Worm (Caenorhabditis elegans) whole organism, L4 larva: Measurements from ENCODE around the gene srb-11.

ENCODE experiments used
- F26F4.8 ChIP-seq: fragments of 200-800 bp; sonication (Bioruptor generic); conservative IDR thresholded peaks from 2 replicates; pipeline ENCODE4 v1.3.6; 2022; ENCODE audit warnings: missing genetic modification characterization, missing compliant biosample characterization
- F44E2.7 ChIP-seq: fragments of 200-800 bp; sonication (Bioruptor generic); IDR thresholded peaks from 2 replicates; pipeline ENCODE4 v2.1.2; 2022; ENCODE audit warnings: missing genetic modification characterization, missing compliant biosample characterization
- F49E8.2 ChIP-seq: sonication (generic microtip); optimal IDR thresholded peaks from 2 replicates; lab custom pipeline; 2016; ENCODE audit warnings: missing compliant biosample characterization, mild to moderate bottlenecking, missing genetic modification characterization, borderline replicate concordance
- T20F7.1 ChIP-seq: fragments of 200-800 bp; sonication (Bioruptor generic); optimal IDR thresholded peaks from 2 replicates; lab custom pipeline; 2018; ENCODE audit warnings: mild to moderate bottlenecking, missing genetic modification characterization, missing compliant biosample characterization
- Y105C5A.15 ChIP-seq: fragments of 200-800 bp; sonication (Bioruptor generic); IDR thresholded peaks from 2 replicates; pipeline ENCODE4 v1.3.6; 2022; ENCODE audit warnings: missing genetic modification characterization, missing compliant biosample characterization
- Y5F2A.4 ChIP-seq: fragments of 200-800 bp; sonication (Bioruptor generic); optimal IDR thresholded peaks from 2 replicates; lab custom pipeline; 2018; ENCODE audit warnings: mild to moderate bottlenecking, missing genetic modification characterization, missing compliant biosample characterization
- ZK546.5 ChIP-seq, 2 experiments: sonication (generic microtip); optimal IDR thresholded peaks; 2 replicates each; lab custom pipeline; 2017; ENCODE audit warnings: missing biosample characterization in 2 of 2, missing genetic modification characterization in 2 of 2
- aly-2 ChIP-seq: sonication (generic microtip); optimal IDR thresholded peaks from 2 replicates; lab custom pipeline; 2018; ENCODE audit warnings: missing biosample characterization, missing genetic modification characterization
- ceh-44 ChIP-seq: fragments of 200-800 bp; sonication (Bioruptor generic); IDR thresholded peaks from 2 replicates; pipeline ENCODE4 v1.3.6; 2022; ENCODE audit warnings: missing genetic modification reagents, missing genetic modification characterization, missing compliant biosample characterization
- ces-1 ChIP-seq: fragments of 150-350 bp; sonication (generic microtip); optimal IDR thresholded peaks from 4 replicates; lab custom pipeline; 2014; ENCODE audit warnings: missing biosample characterization, missing genetic modification reagents, missing genetic modification characterization
- cey-2 ChIP-seq: sonication (generic microtip); optimal IDR thresholded peaks from 3 replicates; lab custom pipeline; 2017; ENCODE audit warnings: missing genetic modification characterization, mild to moderate bottlenecking, missing compliant biosample characterization, antibody characterized with exemption, borderline replicate concordance; ENCODE audit not compliant: insufficient read depth
- ctbp-1 ChIP-seq: fragments of 200-800 bp; sonication (Bioruptor generic); IDR thresholded peaks from 2 replicates; pipeline ENCODE4 v1.3.6; 2022; ENCODE audit warnings: missing genetic modification reagents, missing genetic modification characterization, missing compliant biosample characterization
- daf-16 ChIP-seq, 3 experiments: sonication (generic microtip); optimal IDR thresholded peaks; 2 replicates each; lab custom pipeline; 2016 to 2017; ENCODE audit warnings: missing genetic modification characterization in 3 of 3, missing genetic modification reagents in 3 of 3, mild to moderate bottlenecking in 2 of 3, missing compliant biosample characterization in 2 of 3, missing biosample characterization in 1 of 3, moderate library complexity in 1 of 3
- dmd-6 ChIP-seq: fragments of 200-800 bp; sonication (Bioruptor generic); IDR thresholded peaks from 2 replicates; pipeline ENCODE4 v1.3.6; 2022; ENCODE audit warnings: missing genetic modification reagents, missing genetic modification characterization, missing compliant biosample characterization
- duxl-1 ChIP-seq: sonication (generic microtip); optimal IDR thresholded peaks from 2 replicates; lab custom pipeline; 2016; ENCODE audit warnings: mild to moderate bottlenecking, missing genetic modification characterization, moderate library complexity, missing compliant biosample characterization; ENCODE audit not compliant: poor library complexity
- dve-1 ChIP-seq: sonication (generic microtip); optimal IDR thresholded peaks from 2 replicates; lab custom pipeline; 2017; ENCODE audit warnings: antibody characterized with exemption, mild to moderate bottlenecking, missing genetic modification characterization, missing compliant biosample characterization; ENCODE audit not compliant: insufficient read depth
- egl-27 ChIP-seq: sonication (generic microtip); optimal IDR thresholded peaks from 3 replicates; lab custom pipeline; 2017; ENCODE audit warnings: missing biosample characterization, missing genetic modification reagents, missing genetic modification characterization
- hif-1 ChIP-seq, 2 experiments: sonication (generic microtip); optimal IDR thresholded peaks; 2 replicates each; lab custom pipeline; 2016 to 2017; ENCODE audit warnings: missing compliant biosample characterization in 2 of 2, missing genetic modification characterization in 2 of 2, missing genetic modification reagents in 2 of 2, missing genotype in 2 of 2, mild to moderate bottlenecking in 1 of 2
- hlh-11 ChIP-seq: fragments of 200-800 bp; sonication (Bioruptor generic); optimal IDR thresholded peaks from 2 replicates; lab custom pipeline; 2018; ENCODE audit warnings: mild to moderate bottlenecking, missing genetic modification characterization, missing compliant biosample characterization
- hlh-30 ChIP-seq: sonication (generic microtip); optimal IDR thresholded peaks from 2 replicates; lab custom pipeline; 2017; ENCODE audit warnings: antibody characterized with exemption, mild to moderate bottlenecking, missing genetic modification characterization, missing compliant biosample characterization; ENCODE audit not compliant: insufficient read depth
- lim-7 ChIP-seq: fragments of 200-800 bp; sonication (Bioruptor generic); IDR thresholded peaks from 2 replicates; pipeline ENCODE4 v1.3.6; 2022; ENCODE audit warnings: missing genetic modification characterization, missing compliant biosample characterization
- lin-13 ChIP-seq: fragments of 150-350 bp; optimal IDR thresholded peaks from 2 replicates; lab custom pipeline; 2014; ENCODE audit warnings: missing biosample characterization, missing genetic modification reagents, missing genetic modification characterization
- lin-15B ChIP-seq: fragments of 150-350 bp; sonication (generic microtip); optimal IDR thresholded peaks from 3 replicates; lab custom pipeline; 2014; ENCODE audit warnings: missing biosample characterization, missing genetic modification characterization
- lin-29 ChIP-seq: fragments of 200-800 bp; sonication (Bioruptor generic); IDR thresholded peaks from 2 replicates; pipeline ENCODE4 v1.3.6; 2022; ENCODE audit warnings: missing genetic modification reagents, missing genetic modification characterization, missing compliant biosample characterization
- lin-39 ChIP-seq: fragments of 150-350 bp; optimal IDR thresholded peaks from 2 replicates; lab custom pipeline; 2014; ENCODE audit warnings: missing biosample characterization, missing genetic modification reagents, missing genetic modification characterization
- lir-3 ChIP-seq: sonication (generic microtip); optimal IDR thresholded peaks from 2 replicates; lab custom pipeline; 2016; ENCODE audit warnings: mild to moderate bottlenecking, missing genetic modification characterization, missing compliant biosample characterization
- lsy-2 ChIP-seq, 2 experiments: fragments of 150-350 bp in 1 of 2; sonication (generic microtip) in 1 of 2; optimal IDR thresholded peaks; 2 replicates each; lab custom pipeline; 2014 to 2017; ENCODE audit warnings: missing biosample characterization in 2 of 2, missing genetic modification characterization in 2 of 2
- mdt-29 ChIP-seq: fragments of 200-800 bp; sonication (Bioruptor generic); IDR thresholded peaks from 2 replicates; pipeline ENCODE4 v1.3.6; 2022; ENCODE audit warnings: missing genetic modification reagents, missing genetic modification characterization, missing compliant biosample characterization
- mxl-3 ChIP-seq: fragments of 200-800 bp; sonication (Bioruptor generic); optimal IDR thresholded peaks from 2 replicates; lab custom pipeline; 2018; ENCODE audit warnings: mild to moderate bottlenecking, missing genetic modification characterization, missing compliant biosample characterization
- nhr-102 ChIP-seq: sonication (generic microtip); optimal IDR thresholded peaks from 2 replicates; lab custom pipeline; 2016; ENCODE audit warnings: mild to moderate bottlenecking, missing genetic modification characterization, moderate library complexity, missing compliant biosample characterization
- nhr-11 ChIP-seq: fragments of 150-350 bp; optimal IDR thresholded peaks from 2 replicates; lab custom pipeline; 2014; ENCODE audit warnings: missing biosample characterization, missing genetic modification characterization
- nhr-25 ChIP-seq: sonication (generic microtip); optimal IDR thresholded peaks from 2 replicates; lab custom pipeline; 2017; ENCODE audit warnings: missing genetic modification characterization, mild to moderate bottlenecking, missing compliant biosample characterization, antibody characterized with exemption, moderate library complexity, borderline replicate concordance; ENCODE audit not compliant: insufficient read depth
- nhr-28 ChIP-seq: fragments of 150-350 bp; optimal IDR thresholded peaks from 2 replicates; lab custom pipeline; 2014; ENCODE audit warnings: missing biosample characterization, missing genetic modification characterization
- nhr-41 ChIP-seq: fragments of 200-800 bp; sonication (Bioruptor generic); IDR thresholded peaks from 2 replicates; pipeline ENCODE4 v1.3.6; 2022; ENCODE audit warnings: missing genetic modification reagents, missing genetic modification characterization, missing compliant biosample characterization
- nhr-42 ChIP-seq: fragments of 200-800 bp; sonication (Bioruptor generic); IDR thresholded peaks from 2 replicates; pipeline ENCODE4 v1.3.6; 2022; ENCODE audit warnings: missing genetic modification characterization, missing compliant biosample characterization
- nhr-77 ChIP-seq: fragments of 150-350 bp; optimal IDR thresholded peaks from 2 replicates; lab custom pipeline; 2014; ENCODE audit warnings: missing biosample characterization, missing genetic modification characterization
- tag-97 ChIP-seq: fragments of 200-800 bp; sonication (Bioruptor generic); IDR thresholded peaks from 2 replicates; pipeline ENCODE4 v1.3.6; 2022; ENCODE audit warnings: missing genetic modification characterization, missing compliant biosample characterization
- tra-1 ChIP-seq: fragments of 200-800 bp; sonication (Bioruptor generic); IDR thresholded peaks from 2 replicates; pipeline ENCODE4 v1.3.6; 2022; ENCODE audit warnings: missing genetic modification reagents, missing genetic modification characterization, missing compliant biosample characterization
- unc-62 ChIP-seq, 3 experiments: fragments of 150-350 bp in 1 of 3; sonication (generic microtip); optimal IDR thresholded peaks in 2 of 3; peaks in 1 of 3; 1 replicate in 1 of 3; 2 replicates in 2 of 3; lab custom pipeline; 2014 to 2017; ENCODE audit warnings: missing biosample characterization in 3 of 3, missing genetic modification characterization in 3 of 3, missing genetic modification reagents in 3 of 3, missing genotype in 1 of 3
- zag-1 ChIP-seq: fragments of 150-350 bp; optimal IDR thresholded peaks from 2 replicates; lab custom pipeline; 2014; ENCODE audit warnings: missing biosample characterization, missing genetic modification characterization
- zip-11 ChIP-seq: fragments of 200-800 bp; sonication (Bioruptor generic); IDR thresholded peaks from 2 replicates; pipeline ENCODE4 v1.3.6; 2022; ENCODE audit warnings: missing genetic modification characterization, missing compliant biosample characterization
- ztf-7 ChIP-seq: fragments of 150-350 bp; optimal IDR thresholded peaks from 2 replicates; lab custom pipeline; 2014; ENCODE audit warnings: missing biosample characterization, missing genetic modification characterization

srb-11 gene

ce11 chrIII:6513759-6514158, 21.1 kb upstream of the srb-11 start:
- TF ChIP-seq F26F4.8 (GFP tag; lab: Robert Waterston, UW), result 0 out of 2 replicates have a peak, but pooled peaks have one; percentile 8
- peak; percentile 61; the same call in 1 of the 2 replicates for TF ChIP-seq F44E2.7 (GFP tag; lab: Robert Waterston, UW)
- TF ChIP-seq lim-7 (GFP tag; lab: Robert Waterston, UW), result 0 out of 2 replicates have a peak, but pooled peaks have one; percentile 54

- no peak for TF ChIP-seq zag-1
- peak; percentile 22 for TF ChIP-seq T20F7.1 (GFP tag; lab: Kevin White, UChicago)
- TF ChIP-seq dmd-6 (GFP tag; lab: Robert Waterston, UW), result peak; percentile 44
- TF ChIP-seq unc-62 (GFP tag; optimal IDR thresholded peaks at IDR 0.05 in 1 of 2; lab: Kevin White, UChicago), result peak in 1 of 2 experiments; percentile 64
- no peak for TF ChIP-seq unc-62 (tag; optimal IDR thresholded peaks at IDR 0.05; lab: Kevin White, UChicago)
- TF ChIP-seq lir-3 (tag; lab: Kevin White, UChicago), result no peak
- TF ChIP-seq nhr-28 (tag; lab: Kevin White, UChicago), result peak; percentile 20
- no peak for TF ChIP-seq ztf-7
- TF ChIP-seq daf-16 (GFP tag; optimal IDR thresholded peaks at IDR 0.05; lab: Kevin White, UChicago), result no peak
- peak; percentile 73 for TF ChIP-seq daf-16 (tag; optimal IDR thresholded peaks at IDR 0.05; lab: Kevin White, UChicago)
- TF ChIP-seq lin-13 (GFP tag; lab: Kevin White, UChicago), result no peak
- TF ChIP-seq ctbp-1, result no peak
- TF ChIP-seq dve-1, result peak; percentile 14
- TF ChIP-seq nhr-41 (GFP tag; lab: Robert Waterston, UW), result no peak
- TF ChIP-seq nhr-42 (GFP tag; lab: Robert Waterston, UW), result no peak
- no peak for TF ChIP-seq duxl-1 (tag; lab: Kevin White, UChicago)
- TF ChIP-seq ceh-44 (GFP tag; lab: Robert Waterston, UW), result no peak
- no peak for TF ChIP-seq F49E8.2 (tag; lab: Kevin White, UChicago)
- TF ChIP-seq lsy-2 (tag; optimal IDR thresholded peaks at IDR 0.05; lab: Kevin White, UChicago), result peak in 1 of 2 experiments; percentile 18
- TF ChIP-seq tag-97 (GFP tag; lab: Robert Waterston, UW), result no peak
- TF ChIP-seq tra-1 (GFP tag; lab: Robert Waterston, UW), result 0 out of 2 replicates have a peak, but pooled peaks have one; percentile 8
- peak; percentile 31 for TF ChIP-seq hlh-30 (tag; lab: Kevin White, UChicago)
- peak; percentile 44 for TF ChIP-seq cey-2
- TF ChIP-seq Y5F2A.4 (GFP tag; lab: Kevin White, UChicago), result no peak
- peak; percentile 36 for TF ChIP-seq hlh-11 (tag; lab: Kevin White, UChicago)
Measured at ce11 chrIII:6509301-6509700, 16.6 kb upstream of the srb-11 start.

ce11 chrIII:6508327-6508726, 15.6 kb upstream of the srb-11 start:
- TF ChIP-seq nhr-28 (tag; lab: Kevin White, UChicago) (peak; percentile 77), ZK546.5 (tag; optimal IDR thresholded peaks at IDR 0.05; lab: Kevin White, UChicago) (no peak), aly-2 (no peak), nhr-77 (tag; lab: Kevin White, UChicago) (no peak), egl-27 (tag; lab: Kevin White, UChicago) (no peak), mxl-3 (GFP tag; lab: Kevin White, UChicago) (peak; percentile 28), nhr-25 (tag; lab: Kevin White, UChicago) (no peak), hlh-11 (tag; lab: Kevin White, UChicago) (peak; percentile 5), hlh-30 (tag; lab: Kevin White, UChicago) (peak; percentile 48), cey-2 (no peak), Y105C5A.15 (no peak)

- TF ChIP-seq lin-29 (no peak), lin-15B (no peak), nhr-11 (no peak), nhr-77 (tag; lab: Kevin White, UChicago) (no peak), dve-1 (no peak), mdt-29 (GFP tag; lab: Robert Waterston, UW) (no peak), hlh-11 (tag; lab: Kevin White, UChicago) (no peak), nhr-102 (no peak), hif-1 (tag; optimal IDR thresholded peaks at IDR 0.05; lab: Kevin White, UChicago) (no peak), lin-39 (tag; lab: Kevin White, UChicago) (no peak), ces-1 (no peak), Y5F2A.4 (GFP tag; lab: Kevin White, UChicago) (no peak), zip-11 (GFP tag; lab: Robert Waterston, UW) (no peak), tag-97 (GFP tag; lab: Robert Waterston, UW) (no peak)
- TF ChIP-seq, all 104 proteins: peak for 0
Measured at ce11 chrIII:6507832-6508231, 15.1 kb upstream of the srb-11 start, which contains the start of gene F23F12.12. Gene F23F12.12, plus strand, starts transcription at chrIII:6508132.
